Fruit fly (Drosophila melanogaster): ENCODE results near the gene CG43445.

The CG43445 gene

DNA sequence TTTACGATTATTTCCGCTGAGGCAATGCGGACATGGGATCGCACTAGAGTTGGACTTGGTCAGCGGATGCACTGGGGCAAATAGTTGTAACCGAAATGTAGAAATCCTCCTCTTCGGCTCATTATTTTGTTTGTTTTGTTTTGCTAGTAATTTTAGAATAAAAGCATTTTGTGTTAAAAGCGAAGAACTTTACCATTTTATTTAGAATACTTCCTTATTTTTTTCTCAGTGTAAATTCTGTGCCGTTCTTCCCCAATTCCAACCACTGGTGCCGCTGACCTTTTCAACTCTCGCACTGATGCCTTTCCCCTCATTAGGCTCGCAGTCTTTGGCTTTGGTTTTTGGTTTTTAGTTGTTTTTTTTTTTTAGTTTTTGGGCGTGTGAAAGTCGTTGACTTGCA is 35.1 kb downstream of the CG43445 start (continued):
- peak; percentile 36 for TF ChIP-seq Fer3 (tag; optimal IDR thresholded peaks at IDR 0.05)
- TF ChIP-seq ci (GFP tag; IDR thresholded peaks at IDR 0.05), result peak; percentile 69
- no peak for TF ChIP-seq br (optimal IDR thresholded peaks at IDR 0.05)
- TF ChIP-seq pita (GFP tag; optimal IDR thresholded peaks at IDR 0.05), result no peak
- peak in 1 of 2 experiments; percentile 7 for TF ChIP-seq Hr51 (GFP tag; optimal IDR thresholded peaks at IDR 0.05)
- TF ChIP-seq Tbp (GFP tag; optimal IDR thresholded peaks at IDR 0.05), result no peak
- peak; percentile 59 for TF ChIP-seq Drgx (GFP tag; IDR thresholded peaks at IDR 0.05)
- peak; percentile 53 for TF ChIP-seq CG16863 (GFP tag; optimal IDR thresholded peaks at IDR 0.05)
- no peak for TF ChIP-seq CG9876 (GFP tag; optimal IDR thresholded peaks at IDR 0.05)
- TF ChIP-seq CG17328 (GFP tag; IDR thresholded peaks at IDR 0.05), result peak; percentile 64
- peak; percentile 61 for TF ChIP-seq CG1603 (tag; optimal IDR thresholded peaks at IDR 0.05)
- TF ChIP-seq CG14667 (GFP tag; IDR thresholded peaks at IDR 0.05), result peak; percentile 50
- TF ChIP-seq phol (tag; optimal IDR thresholded peaks at IDR 0.05), result peak; percentile 73
- TF ChIP-seq lab (GFP tag; optimal IDR thresholded peaks at IDR 0.05), result peak; percentile 1
- TF ChIP-seq eve (GFP tag; optimal IDR thresholded peaks at IDR 0.05), result peak in 1 of 2 experiments; percentile 30
- TF ChIP-seq wek (GFP tag; optimal IDR thresholded peaks at IDR 0.05), result no peak
- peak; percentile 77 for TF ChIP-seq Ets65A (GFP tag)
- no peak for TF ChIP-seq HLH3B (GFP tag; IDR thresholded peaks at IDR 0.05)
- TF ChIP-seq sug (tag; optimal IDR thresholded peaks at IDR 0.05), result no peak
- TF ChIP-seq pum (GFP tag; optimal IDR thresholded peaks at IDR 0.05), result peak; percentile 60
- TF ChIP-seq sob (GFP tag; IDR thresholded peaks at IDR 0.05), result peak; percentile 5; the same call in 1 of the 2 replicates
- TF ChIP-seq row (GFP tag; IDR thresholded peaks at IDR 0.05), result peak; percentile 69
- no peak for TF ChIP-seq Lim3 (GFP tag; IDR thresholded peaks at IDR 0.05)
- peak; percentile 62 for TF ChIP-seq unpg (GFP tag; optimal IDR thresholded peaks at IDR 0.05)
- peak; percentile 5 for TF ChIP-seq psq (GFP tag; optimal IDR thresholded peaks at IDR 0.05)
- no peak for TF ChIP-seq crol (GFP tag; IDR thresholded peaks at IDR 0.05)
- TF ChIP-seq CG4820 (GFP tag; optimal IDR thresholded peaks at IDR 0.05), result peak; percentile 66
- peak; percentile 30 for TF ChIP-seq CG18599 (GFP tag; optimal IDR thresholded peaks at IDR 0.05)
- TF ChIP-seq gsb (GFP tag; IDR thresholded peaks at IDR 0.05), result no peak
- peak; percentile 58 for TF ChIP-seq NC2β (GFP tag; optimal IDR thresholded peaks at IDR 0.05)
- TF ChIP-seq CG9437 (GFP tag; optimal IDR thresholded peaks at IDR 0.05), result no peak
- TF ChIP-seq otp (GFP tag; IDR thresholded peaks at IDR 0.05), result peak; percentile 45; the same call in 1 of the 3 replicates
- no peak for TF ChIP-seq prd (optimal IDR thresholded peaks at IDR 0.05)
- peak; percentile 56; the same call in 2 of the 3 replicates for TF ChIP-seq prd (GFP tag; IDR thresholded peaks at IDR 0.05)
- peak; percentile 57 for TF ChIP-seq Oli (tag; optimal IDR thresholded peaks at IDR 0.05)
- no peak for TF ChIP-seq zen2 (GFP tag; IDR thresholded peaks at IDR 0.05; ENCODE audit: partially characterized antibody)
- TF ChIP-seq Six4 (GFP tag; optimal IDR thresholded peaks at IDR 0.05), result peak; percentile 27
- TF ChIP-seq CG3407 (GFP tag; optimal IDR thresholded peaks at IDR 0.05), result peak; percentile 25
- TF ChIP-seq gsb-n (tag; optimal IDR thresholded peaks at IDR 0.05), result peak; percentile 66
- TF ChIP-seq CG12236 (GFP tag; optimal IDR thresholded peaks at IDR 0.05), result peak; percentile 15
- no peak for TF ChIP-seq wor (GFP tag; IDR thresholded peaks at IDR 0.05)
- no peak for TF ChIP-seq trh (GFP tag; optimal IDR thresholded peaks at IDR 0.05)
- TF ChIP-seq Usf (GFP tag; optimal IDR thresholded peaks at IDR 0.05), result peak; percentile 37
- no peak for TF ChIP-seq crc (GFP tag; optimal IDR thresholded peaks at IDR 0.05)
- TF ChIP-seq slou (GFP tag; optimal IDR thresholded peaks at IDR 0.05), result no peak
- no peak for TF ChIP-seq pfk (GFP tag; optimal IDR thresholded peaks at IDR 0.05)
- TF ChIP-seq Eip74EF (GFP tag; optimal IDR thresholded peaks at IDR 0.05), result no peak
- peak; percentile 29 for TF ChIP-seq CG10654 (GFP tag; optimal IDR thresholded peaks at IDR 0.05)
- no peak for TF ChIP-seq MBD-R2 (GFP tag; IDR thresholded peaks at IDR 0.05)
- TF ChIP-seq CG31365 (tag; optimal IDR thresholded peaks at IDR 0.05), result no peak
- TF ChIP-seq Rfx (GFP tag; IDR thresholded peaks at IDR 0.05), result peak; percentile 47
- TF ChIP-seq repo (GFP tag; optimal IDR thresholded peaks at IDR 0.05), result peak; percentile 13

Data from whole organism, embryonic.